Worm (Caenorhabditis elegans): ENCODE results near the gene T21B6.3.

Gene T21B6.3

DNA sequence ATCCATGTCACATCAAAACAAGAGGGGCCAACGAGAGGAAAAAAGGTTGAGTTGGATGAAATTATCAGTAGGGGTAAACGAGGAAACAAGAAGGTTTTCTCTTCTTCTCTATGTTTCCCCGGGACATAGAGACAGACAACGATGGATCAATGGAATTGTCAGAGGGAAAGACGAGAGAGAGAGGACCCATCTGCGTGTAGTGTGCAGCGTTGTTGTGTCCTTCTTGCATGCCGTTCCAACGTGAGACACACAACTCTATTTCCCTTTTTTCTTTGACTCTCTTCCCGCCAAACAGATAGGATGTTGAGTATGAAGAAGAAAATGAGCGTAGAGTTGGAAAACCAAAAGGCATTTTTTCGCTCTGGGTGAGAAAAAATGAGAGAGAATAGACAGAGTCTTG lies 47.8 kb downstream of the T21B6.3 start:
- TF ChIP-seq ets-7 (tag; optimal IDR thresholded peaks at IDR 0.05) (no peak), hmg-4 (GFP tag; optimal IDR thresholded peaks at IDR 0.05) (peak; percentile 85), F13C5.2 (tag; optimal IDR thresholded peaks at IDR 0.05) (peak; percentile 16)

DNA sequence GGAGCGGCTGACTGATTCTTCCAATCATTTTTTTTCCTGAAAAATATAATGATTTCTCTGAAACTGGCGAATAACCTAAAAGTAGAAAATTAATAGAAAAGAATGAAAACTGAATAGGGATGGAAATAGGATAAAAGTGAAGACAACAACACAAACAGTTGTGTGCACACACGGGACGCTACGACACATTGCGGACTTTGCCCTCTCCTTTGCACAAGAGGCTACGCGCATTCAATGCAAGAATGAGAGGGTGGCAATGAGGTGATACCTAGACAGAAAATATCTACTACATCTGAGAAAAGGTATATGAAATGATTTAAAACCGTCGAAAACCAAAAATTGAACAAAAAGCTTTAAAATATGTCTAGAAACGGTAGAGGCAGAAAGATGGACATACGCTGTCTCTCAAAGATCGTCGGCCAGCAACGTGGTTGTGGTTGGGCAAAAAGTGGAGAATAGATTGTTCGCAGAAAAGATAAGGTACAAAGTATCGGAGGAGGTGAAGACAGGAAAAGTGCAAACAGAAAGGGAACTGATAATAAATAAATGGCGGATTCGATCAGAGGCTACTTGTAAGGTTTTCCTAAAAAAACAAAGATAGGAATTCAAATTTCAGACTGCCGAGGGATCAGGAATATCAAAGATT lies 48.5 kb downstream of the T21B6.3 start, which contains the start of gene suca-1:
Gene suca-1, minus strand, starts transcription at position 36 of the 646 bp plus-strand sequence.
- TF ChIP-seq hmg-4 (GFP tag; optimal IDR thresholded peaks at IDR 0.05), result no peak
- TF ChIP-seq ceh-13 (GFP tag; optimal IDR thresholded peaks at IDR 0.05), result no peak
- no peak for TF ChIP-seq hnd-1 (tag; optimal IDR thresholded peaks at IDR 0.05)
- peak; percentile 43 for TF ChIP-seq F13C5.2 (tag; optimal IDR thresholded peaks at IDR 0.05)
- 0 out of 2 replicates have a peak, but pooled peaks have one; percentile 46 for TF ChIP-seq flt-1 (GFP tag; IDR thresholded peaks at IDR 0.05)
- TF ChIP-seq tra-4 (tag; optimal IDR thresholded peaks at IDR 0.05), result no peak
- peak; percentile 77 for TF ChIP-seq sea-1 (GFP tag; conservative IDR thresholded peaks at IDR 0.05)
- TF ChIP-seq ceh-36 (tag; optimal IDR thresholded peaks at IDR 0.05), result peak; percentile 39
- TF ChIP-seq tbx-37 (GFP tag; conservative IDR thresholded peaks at IDR 0.05), result no peak
- no peak for TF ChIP-seq tbx-11 (GFP tag; IDR thresholded peaks at IDR 0.05)
- no peak for TF ChIP-seq B0310.2 (tag; optimal IDR thresholded peaks at IDR 0.05)
- no peak for TF ChIP-seq scrt-1 (GFP tag; IDR thresholded peaks at IDR 0.05)
- TF ChIP-seq ets-7 (tag; optimal IDR thresholded peaks at IDR 0.05), result no peak
- TF ChIP-seq ama-1 (optimal IDR thresholded peaks at IDR 0.05), result no peak

DNA sequence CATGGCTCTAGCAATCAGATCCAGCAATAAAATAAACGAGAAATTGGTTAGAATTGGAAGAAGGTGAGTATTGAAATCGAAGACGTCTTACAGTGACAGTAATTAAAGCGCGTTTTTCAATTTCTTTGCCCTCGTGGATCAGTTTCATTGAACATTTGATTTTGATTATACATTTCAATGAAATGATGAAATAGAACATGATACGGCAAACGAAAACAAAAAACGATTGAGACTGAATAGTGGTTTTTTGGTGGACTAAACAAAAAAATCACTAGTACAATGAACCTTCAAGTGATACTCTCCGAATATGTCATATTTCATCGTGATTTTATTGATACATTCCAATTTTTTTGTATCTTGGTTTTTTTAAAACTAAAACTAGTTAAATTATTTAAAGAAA lies 52.3 kb downstream of the T21B6.3 start, which contains the start of gene haly-1:
Gene haly-1, minus strand, starts transcription at position 101 of the 400 bp plus-strand sequence.
- TF ChIP-seq sea-1 (GFP tag; conservative IDR thresholded peaks at IDR 0.05) (no peak), aly-1 (tag; optimal IDR thresholded peaks at IDR 0.05) (no peak), hnd-1 (tag; optimal IDR thresholded peaks at IDR 0.05) (no peak), ama-1 (optimal IDR thresholded peaks at IDR 0.05) (no peak), tbx-37 (GFP tag; conservative IDR thresholded peaks at IDR 0.05) (no peak), ceh-36 (tag; optimal IDR thresholded peaks at IDR 0.05) (no peak), F13C5.2 (tag; optimal IDR thresholded peaks at IDR 0.05) (no peak), flt-1 (GFP tag; IDR thresholded peaks at IDR 0.05) (no peak), tra-4 (tag; optimal IDR thresholded peaks at IDR 0.05) (no peak), hmbx-1 (tag; optimal IDR thresholded peaks at IDR 0.05) (no peak), ceh-13 (GFP tag; optimal IDR thresholded peaks at IDR 0.05) (no peak), B0310.2 (tag; optimal IDR thresholded peaks at IDR 0.05) (no peak), scrt-1 (GFP tag; IDR thresholded peaks at IDR 0.05) (no peak), hmg-4 (GFP tag; optimal IDR thresholded peaks at IDR 0.05) (no peak), pes-1 (GFP tag; IDR thresholded peaks at IDR 0.05) (no peak), tbx-11 (GFP tag; IDR thresholded peaks at IDR 0.05) (no peak), ets-7 (tag; optimal IDR thresholded peaks at IDR 0.05) (no peak)

Measured in whole organism, early embryonic.